Fruit fly (Drosophila melanogaster) whole organism, prepupa: ENCODE results near the gene Npc2d.
A peak's percentile ranks its signal among the peaks of the same experiment; 100 is the strongest.

ENCODE experiments used
- CG11294 ChIP-seq: fragments of 200-800 bp; sonication (Bioruptor generic); IDR thresholded peaks from 2 replicates; pipeline ENCODE4 v1.3.6; 2022; ENCODE audit warnings: missing biosample characterization, missing genetic modification characterization
- CG1621 ChIP-seq: fragments of 200-800 bp; sonication (Bioruptor generic); optimal IDR thresholded peaks from 3 replicates; lab custom pipeline; 2018; ENCODE audit warnings: missing biosample characterization, mild to moderate bottlenecking, missing genetic modification characterization
- CG3032 ChIP-seq: fragments of 200-800 bp; optimal IDR thresholded peaks from 2 replicates; lab custom pipeline; 2019; ENCODE audit warnings: missing biosample characterization, mild to moderate bottlenecking, missing genetic modification characterization, moderate library complexity
- CG4318 ChIP-seq: fragments of 200-800 bp; sonication (Bioruptor generic); optimal IDR thresholded peaks from 3 replicates; lab custom pipeline; 2017; ENCODE audit warnings: missing biosample characterization, mild to moderate bottlenecking, missing genetic modification characterization
- CG6163 ChIP-seq: fragments of 200-800 bp; sonication (Bioruptor generic); IDR thresholded peaks from 3 replicates; pipeline ENCODE4 v1.3.6; 2022; ENCODE audit warnings: missing biosample characterization, missing genetic modification characterization
- CG6276 ChIP-seq: fragments of 200-800 bp; sonication (Bioruptor generic); optimal IDR thresholded peaks from 2 replicates; lab custom pipeline; 2017; ENCODE audit warnings: missing biosample characterization, mild to moderate bottlenecking, missing genetic modification characterization
- CG6792 ChIP-seq: fragments of 200-800 bp; sonication (Bioruptor generic); optimal IDR thresholded peaks from 3 replicates; lab custom pipeline; 2016; ENCODE audit warnings: missing biosample characterization, missing genetic modification characterization
- CG7368 ChIP-seq: fragments of 200-800 bp; sonication (Bioruptor generic); optimal IDR thresholded peaks from 3 replicates; lab custom pipeline; 2016; ENCODE audit warnings: missing biosample characterization, missing genetic modification characterization
- CG8319 ChIP-seq: fragments of 200-800 bp; sonication (Bioruptor generic); optimal IDR thresholded peaks from 3 replicates; lab custom pipeline; 2016; ENCODE audit warnings: missing biosample characterization, missing genetic modification characterization
- Eip75B ChIP-seq: fragments of 200-800 bp; sonication (Bioruptor generic); optimal IDR thresholded peaks from 3 replicates; lab custom pipeline; 2016; ENCODE audit warnings: missing biosample characterization, missing genetic modification characterization
- Ets96B ChIP-seq: fragments of 200-800 bp; optimal IDR thresholded peaks from 2 replicates; lab custom pipeline; 2019; ENCODE audit warnings: missing biosample characterization, mild to moderate bottlenecking, missing genetic modification characterization, moderate library complexity
- Hr38 ChIP-seq: sonication (Bioruptor generic); optimal IDR thresholded peaks from 2 replicates; lab custom pipeline; 2016; ENCODE audit warnings: missing biosample characterization, missing genetic modification characterization
- Met ChIP-seq: fragments of 200-800 bp; sonication (Bioruptor generic); optimal IDR thresholded peaks from 3 replicates; lab custom pipeline; 2016; ENCODE audit warnings: missing biosample characterization, missing genetic modification characterization
- dac ChIP-seq: fragments of 200-800 bp; sonication (Bioruptor generic); optimal IDR thresholded peaks from 2 replicates; lab custom pipeline; 2017; ENCODE audit warnings: missing biosample characterization, mild to moderate bottlenecking, missing genetic modification characterization
- eg ChIP-seq: fragments of 200-800 bp; sonication (Bioruptor generic); IDR thresholded peaks from 3 replicates; pipeline ENCODE4 v1.3.6; 2022; ENCODE audit warnings: missing biosample characterization, missing genetic modification characterization
- esn ChIP-seq: fragments of 200-800 bp; sonication (Bioruptor generic); optimal IDR thresholded peaks from 2 replicates; lab custom pipeline; 2016; ENCODE audit warnings: missing biosample characterization, mild to moderate bottlenecking, missing genetic modification characterization, moderate library complexity
- fd85E ChIP-seq: fragments of 200-800 bp; sonication (Bioruptor generic); optimal IDR thresholded peaks from 3 replicates; lab custom pipeline; 2016; ENCODE audit warnings: missing biosample characterization, missing genetic modification characterization
- ss ChIP-seq, 2 experiments: fragments of 200-800 bp; sonication (Bioruptor generic); optimal IDR thresholded peaks; 2 replicates in 1 of 2; 3 replicates in 1 of 2; lab custom pipeline; 2017 to 2018; ENCODE audit warnings: mild to moderate bottlenecking in 2 of 2, missing biosample characterization in 2 of 2, missing genetic modification characterization in 2 of 2, moderate library complexity in 1 of 2
- svp ChIP-seq: fragments of 200-800 bp; sonication (Bioruptor generic); peaks from one replicate; lab custom pipeline; 2016; ENCODE audit warnings: missing biosample characterization, missing genetic modification characterization
- vri ChIP-seq: fragments of 200-800 bp; sonication (Bioruptor generic); optimal IDR thresholded peaks from 3 replicates; lab custom pipeline; 2016; ENCODE audit warnings: missing biosample characterization, mild to moderate bottlenecking, missing genetic modification characterization

Gene Npc2d

DNA sequence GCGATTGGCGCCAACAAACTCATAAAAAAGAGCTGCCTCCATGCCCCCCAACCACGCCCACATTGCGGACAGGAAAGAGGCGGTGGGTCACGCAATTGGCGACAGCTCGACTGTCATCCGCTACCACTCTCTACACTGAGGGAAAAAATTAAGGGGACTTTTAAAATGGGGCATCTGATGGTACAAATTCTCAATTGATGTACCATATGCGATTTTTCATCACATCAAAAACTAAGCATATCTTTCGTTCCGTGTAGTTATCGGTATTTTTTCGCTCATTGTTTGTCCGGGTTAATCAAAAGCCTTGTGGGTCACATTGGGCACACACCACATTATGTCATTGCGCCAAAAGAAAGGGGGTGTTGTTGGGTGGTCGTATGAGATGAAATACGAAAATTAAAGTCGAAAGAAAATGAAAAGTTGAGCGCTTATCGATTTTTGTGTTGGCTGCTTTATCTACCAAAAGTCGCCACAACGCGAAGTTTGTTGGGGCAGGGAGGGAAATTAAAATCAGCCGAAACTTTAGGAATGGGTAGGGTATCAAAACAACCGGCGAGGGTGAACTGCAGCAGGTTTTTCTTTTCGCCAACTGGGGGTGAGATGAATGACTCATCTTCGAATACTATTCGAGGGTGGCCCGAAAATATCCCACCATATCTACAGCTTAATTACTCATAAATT is 31.7 kb downstream of the Npc2d start:
- TF ChIP-seq Met (no peak), CG11294 (GFP tag; lab: Robert Waterston, UW) (no peak), Eip75B (no peak), esn (GFP tag; lab: Kevin White, UChicago) (no peak), dac (GFP tag; lab: Kevin White, UChicago) (no peak), CG8319 (GFP tag; lab: Kevin White, UChicago) (no peak), CG6792 (GFP tag; lab: Kevin White, UChicago) (no peak), eg (GFP tag; lab: Robert Waterston, UW) (no peak), Hr38 (no peak), Ets96B (no peak), fd85E (GFP tag; lab: Kevin White, UChicago) (no peak), CG7368 (no peak), CG6276 (GFP tag; lab: Kevin White, UChicago) (no peak), CG3032 (tag; lab: Kevin White, UChicago) (no peak), svp (GFP tag; lab: Kevin White, UChicago) (peak; percentile 48), ss (GFP tag; optimal IDR thresholded peaks at IDR 0.05; lab: Kevin White, UChicago) (no peak), CG6163 (GFP tag; lab: Robert Waterston, UW) (peak; percentile 45; the same call in 1 of the 3 replicates), vri (peak; percentile 56), CG4318 (GFP tag; lab: Kevin White, UChicago) (no peak), CG1621 (tag; lab: Kevin White, UChicago) (no peak)
- TF ChIP-seq, all 60 proteins: peak for 3
